Worm (Caenorhabditis elegans) whole organism, L4/young adult: ENCODE measurements around the gene F54D5.7.

Experiments used
- dao-5 ChIP-seq: sonication (generic microtip); optimal IDR thresholded peaks from 2 replicates; lab custom pipeline; 2016; ENCODE audit warnings: missing genotype, missing genetic modification characterization, moderate library complexity, missing compliant biosample characterization
- him-1 ChIP-seq: sonication (generic microtip); optimal IDR thresholded peaks from 2 replicates; lab custom pipeline; 2016; ENCODE audit warnings: missing genotype, missing genetic modification reagents, missing genetic modification characterization, missing compliant biosample characterization

DNA sequence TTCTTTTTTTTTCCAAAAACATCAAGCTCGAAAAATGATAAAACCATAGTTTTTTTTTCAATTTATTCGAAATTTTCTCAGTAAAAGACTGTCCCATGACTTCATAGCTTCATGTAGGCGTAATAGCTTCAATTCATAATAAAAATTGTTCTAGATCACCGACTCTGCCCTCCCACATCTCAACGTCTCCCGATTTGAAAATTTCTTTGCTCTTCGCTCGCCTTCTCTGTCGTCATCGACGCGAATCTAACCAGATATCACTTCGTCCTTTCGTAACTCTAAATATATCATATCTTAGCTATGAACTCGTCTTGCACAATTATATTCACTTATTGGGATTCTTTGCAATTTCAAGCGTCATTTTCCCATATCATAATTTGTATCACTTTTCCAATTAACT is 32.5 kb upstream of the F54D5.7 start, which contains the start of gene srh-44:
- TF ChIP-seq him-1 (tag; lab: Kevin White, UChicago) (no peak), dao-5 (tag; lab: Kevin White, UChicago) (no peak)
